Fruit fly (Drosophila melanogaster): Measurements from ENCODE around the gene Sfp24Ba.

Sfp24Ba gene

dm6 chr2L:3657349-3658142 lies 10.8 kb downstream of the Sfp24Ba start (continued):
- TF ChIP-seq D (optimal IDR thresholded peaks at IDR 0.05), result no peak
- TF ChIP-seq D (GFP tag; optimal IDR thresholded peaks at IDR 0.05), result no peak
- TF ChIP-seq Sox100B (GFP tag; optimal IDR thresholded peaks at IDR 0.05), result no peak
- TF ChIP-seq pum (GFP tag; optimal IDR thresholded peaks at IDR 0.05), result peak; percentile 73
- TF ChIP-seq ac (GFP tag; optimal IDR thresholded peaks at IDR 0.05), result no peak
- TF ChIP-seq Rfx (GFP tag; IDR thresholded peaks at IDR 0.05), result peak; percentile 70
- TF ChIP-seq lilli (GFP tag; optimal IDR thresholded peaks at IDR 0.05), result peak; percentile 32
- no peak for TF ChIP-seq en (GFP tag; optimal IDR thresholded peaks at IDR 0.05)
- peak; percentile 49 for TF ChIP-seq grau (tag; optimal IDR thresholded peaks at IDR 0.05)
- peak; percentile 54 for TF ChIP-seq sug (tag; optimal IDR thresholded peaks at IDR 0.05)
- TF ChIP-seq gfzf (GFP tag; optimal IDR thresholded peaks at IDR 0.05), result peak; percentile 30
- TF ChIP-seq Kr (GFP tag; optimal IDR thresholded peaks at IDR 0.05), result no peak
- peak; percentile 33 for TF ChIP-seq NC2α (GFP tag; optimal IDR thresholded peaks at IDR 0.05)
- TF ChIP-seq CG8924 (tag; optimal IDR thresholded peaks at IDR 0.05), result peak; percentile 7
- TF ChIP-seq CG12104 (GFP tag; optimal IDR thresholded peaks at IDR 0.05), result no peak
- TF ChIP-seq CG3838 (GFP tag; optimal IDR thresholded peaks at IDR 0.05), result peak; percentile 15
- no peak for TF ChIP-seq Ravus (GFP tag; IDR thresholded peaks at IDR 0.05)
- TF ChIP-seq CG42726 (GFP tag; IDR thresholded peaks at IDR 0.05; ENCODE audit: partially characterized antibody), result peak; percentile 90
- TF ChIP-seq eyg (GFP tag; optimal IDR thresholded peaks at IDR 0.05), result no peak
- TF ChIP-seq CG1603 (tag; optimal IDR thresholded peaks at IDR 0.05), result peak; percentile 48
- no peak for TF ChIP-seq CG3407 (GFP tag; optimal IDR thresholded peaks at IDR 0.05)
- no peak for TF ChIP-seq h (optimal IDR thresholded peaks at IDR 0.05)
- no peak for TF ChIP-seq salm (tag; optimal IDR thresholded peaks at IDR 0.05)
- TF ChIP-seq CG15601 (tag; optimal IDR thresholded peaks at IDR 0.05), result peak; percentile 47
- peak; percentile 53 for TF ChIP-seq D19A (tag; optimal IDR thresholded peaks at IDR 0.05)
- peak; percentile 61 for TF ChIP-seq ind (GFP tag; optimal IDR thresholded peaks at IDR 0.05)
- TF ChIP-seq Ada2b (GFP tag; IDR thresholded peaks at IDR 0.05), result no peak
- TF ChIP-seq CG12769 (tag; optimal IDR thresholded peaks at IDR 0.05), result peak; percentile 78
- TF ChIP-seq CG1832 (GFP tag; optimal IDR thresholded peaks at IDR 0.05), result peak; percentile 73
- TF ChIP-seq NFAT (GFP tag; IDR thresholded peaks at IDR 0.05), result peak; percentile 48; the same call in 1 of the 2 replicates
- TF ChIP-seq CG15514 (GFP tag; optimal IDR thresholded peaks at IDR 0.05), result peak; percentile 38
- TF ChIP-seq onecut (GFP tag; IDR thresholded peaks at IDR 0.05), result peak; percentile 15; the same call in 1 of the 2 replicates
- peak; percentile 73; the same call in 1 of the 2 replicates for TF ChIP-seq seq (GFP tag; IDR thresholded peaks at IDR 0.05)
- peak; percentile 46; the same call in 2 of the 3 replicates for TF ChIP-seq zfh1 (GFP tag; IDR thresholded peaks at IDR 0.05)
- no peak for TF ChIP-seq slp2 (GFP tag; optimal IDR thresholded peaks at IDR 0.05)
- peak; percentile 56 for TF ChIP-seq mirr (GFP tag; optimal IDR thresholded peaks at IDR 0.05)
- peak; percentile 45 for TF ChIP-seq CG17912 (GFP tag; optimal IDR thresholded peaks at IDR 0.05)
- peak; percentile 45 for TF ChIP-seq NC2β (GFP tag; optimal IDR thresholded peaks at IDR 0.05)
- peak; percentile 89 for TF ChIP-seq CG11456 (GFP tag; IDR thresholded peaks at IDR 0.05)
- TF ChIP-seq insv (GFP tag; optimal IDR thresholded peaks at IDR 0.05), result peak in 1 of 2 experiments; percentile 75
- TF ChIP-seq CG12391 (tag; optimal IDR thresholded peaks at IDR 0.05), result peak; percentile 40
- TF ChIP-seq nmo (GFP tag; optimal IDR thresholded peaks at IDR 0.05), result peak; percentile 79
- TF ChIP-seq CG14667 (GFP tag; IDR thresholded peaks at IDR 0.05), result no peak
- peak; percentile 50 for TF ChIP-seq cg (GFP tag; optimal IDR thresholded peaks at IDR 0.05)
- no peak for TF ChIP-seq Poxn (GFP tag; IDR thresholded peaks at IDR 0.05)
- TF ChIP-seq CG10462 (GFP tag; optimal IDR thresholded peaks at IDR 0.05), result no peak
- peak; percentile 69 for TF ChIP-seq stwl (tag; optimal IDR thresholded peaks at IDR 0.05)
- TF ChIP-seq her (GFP tag; optimal IDR thresholded peaks at IDR 0.05), result peak; percentile 57
- peak; percentile 33 for TF ChIP-seq Bteb2 (GFP tag; optimal IDR thresholded peaks at IDR 0.05)
- no peak for TF ChIP-seq CG11085 (GFP tag; IDR thresholded peaks at IDR 0.05)
